Worm (Caenorhabditis elegans) whole organism, L4/young adult: ENCODE results near the gene srg-26.

Experiments
- W03F9.2 ChIP-seq: fragments of 150-350 bp; optimal IDR thresholded peaks from 2 replicates; lab custom pipeline; 2014; ENCODE audit warnings: missing biosample characterization, missing genetic modification characterization
- him-1 ChIP-seq: sonication (generic microtip); optimal IDR thresholded peaks from 2 replicates; lab custom pipeline; 2016; ENCODE audit warnings: missing genotype, missing genetic modification reagents, missing genetic modification characterization, missing compliant biosample characterization

DNA sequence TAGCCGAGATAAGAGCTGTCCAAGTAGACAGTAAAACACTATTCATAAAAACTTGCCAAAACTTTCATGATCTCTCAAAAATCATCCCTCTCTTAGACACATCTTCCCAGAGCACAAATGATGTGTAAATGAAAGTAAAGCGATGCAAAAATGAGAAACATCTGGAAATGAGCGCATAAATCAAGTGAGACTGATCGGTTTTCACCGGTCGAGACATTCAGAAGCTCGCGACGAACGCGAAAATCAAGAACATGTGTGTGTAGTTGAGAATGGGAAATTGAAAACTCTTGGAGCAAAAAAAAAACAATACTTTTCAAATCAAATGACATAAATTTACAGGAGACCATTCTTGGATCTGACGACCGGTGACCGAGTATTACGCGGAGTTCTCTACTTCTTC lies 26.7 kb upstream of the srg-26 start:
- TF ChIP-seq W03F9.2 (tag; lab: Kevin White, UChicago), result no peak
- no peak for TF ChIP-seq him-1 (tag; lab: Kevin White, UChicago)
